Worm (Caenorhabditis elegans): ENCODE results near the gene F46F5.13.

Gene F46F5.13

DNA sequence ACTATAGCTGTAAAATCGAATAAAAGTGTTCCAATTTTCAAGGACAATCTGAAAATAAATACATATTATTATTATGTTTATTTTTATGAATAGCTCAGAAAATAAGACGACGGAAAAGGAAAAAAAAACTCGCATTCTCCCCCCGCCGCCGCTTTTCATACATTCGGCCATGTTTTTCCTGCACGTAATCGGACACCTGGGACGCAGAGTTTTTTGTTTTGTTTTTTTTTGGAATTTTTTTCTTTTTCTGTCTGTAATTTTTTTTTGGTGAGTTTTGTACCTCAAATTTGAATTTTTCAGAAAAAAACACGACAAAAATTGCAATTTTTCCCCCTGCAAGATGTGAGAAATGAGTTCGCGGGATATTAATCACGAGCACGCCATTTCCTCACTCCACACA, 32.9 kb upstream of the F46F5.13 start, which contains the start of gene C08G5.6:
Gene C08G5.6 (plus strand): TSS at position 301 of the 400 bp plus-strand sequence.
- TF ChIP-seq ztf-23 (GFP tag; IDR thresholded peaks at IDR 0.05) (no peak), T22C8.4 (GFP tag; IDR thresholded peaks at IDR 0.05) (no peak), klf-2 (GFP tag; conservative IDR thresholded peaks at IDR 0.05) (no peak), flt-1 (GFP tag; IDR thresholded peaks at IDR 0.05) (no peak), cog-1 (tag; optimal IDR thresholded peaks at IDR 0.05) (no peak), med-1 (GFP tag; optimal IDR thresholded peaks at IDR 0.05; ENCODE audit: insufficient read depth) (no peak), ztf-29 (GFP tag; IDR thresholded peaks at IDR 0.05) (no peak)

DNA sequence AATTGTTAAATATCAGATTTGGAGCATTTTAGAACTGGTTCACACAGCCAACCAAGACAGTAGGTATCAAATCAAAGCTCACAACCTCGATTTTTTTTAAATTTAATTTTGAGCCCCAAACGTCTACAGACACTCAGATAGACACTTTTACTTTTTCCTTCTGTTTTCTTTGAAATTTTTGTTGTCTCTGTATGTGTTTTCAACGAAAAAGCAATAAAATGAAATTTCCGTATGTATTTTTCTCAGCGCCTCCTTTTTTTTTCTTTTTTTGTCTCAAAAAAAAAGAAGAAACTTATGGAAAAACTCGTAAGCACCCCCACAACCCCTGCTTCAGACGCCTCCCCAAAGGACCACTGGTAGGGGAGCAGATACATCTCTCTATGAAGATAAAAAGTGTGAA, 29.3 kb upstream of the F46F5.13 start:
- TF ChIP-seq flt-1 (GFP tag; IDR thresholded peaks at IDR 0.05): no peak
- no peak for TF ChIP-seq ztf-23 (GFP tag; IDR thresholded peaks at IDR 0.05)
- TF ChIP-seq tab-1 (GFP tag; IDR thresholded peaks at IDR 0.05): no peak

DNA sequence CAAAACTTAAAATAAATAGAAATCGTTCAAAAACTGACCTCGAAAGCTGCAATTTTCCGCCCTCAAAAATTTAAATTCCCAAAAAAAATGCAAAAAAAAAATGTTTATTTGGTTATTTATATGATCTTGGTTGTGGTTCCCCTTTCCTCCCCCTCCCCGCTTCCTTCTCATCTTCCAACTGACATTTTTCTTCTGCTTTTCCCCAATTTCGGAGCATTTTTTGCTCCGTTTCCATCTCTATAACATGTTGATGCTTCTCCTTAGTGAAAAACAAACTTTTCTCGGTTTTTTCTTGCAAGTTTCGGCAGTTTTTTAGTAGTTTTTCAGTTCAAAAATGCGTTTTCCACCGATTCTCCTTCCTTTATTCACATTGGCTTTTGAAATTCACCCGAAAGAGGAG, 28.1 kb upstream of the F46F5.13 start, which contains the start of gene Y39F10A.1:
Gene Y39F10A.1 (plus strand): TSS at position 301 of the 400 bp plus-strand sequence.
- TF ChIP-seq ztf-29 (GFP tag; IDR thresholded peaks at IDR 0.05) (no peak), med-1 (GFP tag; optimal IDR thresholded peaks at IDR 0.05; ENCODE audit: insufficient read depth) (no peak), flt-1 (GFP tag; IDR thresholded peaks at IDR 0.05) (no peak), cog-1 (tag; optimal IDR thresholded peaks at IDR 0.05) (no peak), T22C8.4 (GFP tag; IDR thresholded peaks at IDR 0.05) (no peak), tab-1 (GFP tag; IDR thresholded peaks at IDR 0.05) (no peak), klf-2 (GFP tag; conservative IDR thresholded peaks at IDR 0.05) (no peak), ref-1 (GFP tag; conservative IDR thresholded peaks at IDR 0.05) (no peak), ztf-23 (GFP tag; IDR thresholded peaks at IDR 0.05) (no peak)

DNA sequence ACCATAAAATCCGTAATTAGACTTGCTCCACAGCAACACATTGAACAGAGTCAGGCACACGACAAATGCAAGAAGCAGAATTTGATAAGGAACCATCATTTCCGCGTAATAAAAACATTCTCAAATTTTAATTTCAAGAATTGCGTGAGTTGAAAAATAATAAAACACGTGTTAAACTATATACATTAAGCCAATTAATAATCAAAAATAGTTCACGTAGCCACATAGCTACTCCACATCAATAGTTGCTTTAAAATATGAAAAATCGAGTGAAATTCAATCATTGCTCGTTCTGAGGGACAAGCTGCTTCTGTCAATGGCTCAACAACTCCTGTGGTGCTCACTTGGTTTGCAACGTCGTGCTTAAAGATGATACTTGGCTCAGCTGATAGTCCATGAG, 20.2 kb upstream of the F46F5.13 start, which contains the start of gene Y39F10A.3:
Gene Y39F10A.3 (minus strand): TSS at position 101 of the 400 bp plus-strand sequence.
- TF ChIP-seq med-1 (GFP tag; optimal IDR thresholded peaks at IDR 0.05; ENCODE audit: insufficient read depth): no peak
- TF ChIP-seq klf-2 (GFP tag; conservative IDR thresholded peaks at IDR 0.05): no peak
- no peak for TF ChIP-seq ztf-29 (GFP tag; IDR thresholded peaks at IDR 0.05)
- no peak for TF ChIP-seq cog-1 (tag; optimal IDR thresholded peaks at IDR 0.05)
- no peak for TF ChIP-seq tab-1 (GFP tag; IDR thresholded peaks at IDR 0.05)
- TF ChIP-seq ref-1 (GFP tag; conservative IDR thresholded peaks at IDR 0.05): no peak
- no peak for TF ChIP-seq flt-1 (GFP tag; IDR thresholded peaks at IDR 0.05)
- TF ChIP-seq T22C8.4 (GFP tag; IDR thresholded peaks at IDR 0.05): no peak
- no peak for TF ChIP-seq ztf-23 (GFP tag; IDR thresholded peaks at IDR 0.05)

DNA sequence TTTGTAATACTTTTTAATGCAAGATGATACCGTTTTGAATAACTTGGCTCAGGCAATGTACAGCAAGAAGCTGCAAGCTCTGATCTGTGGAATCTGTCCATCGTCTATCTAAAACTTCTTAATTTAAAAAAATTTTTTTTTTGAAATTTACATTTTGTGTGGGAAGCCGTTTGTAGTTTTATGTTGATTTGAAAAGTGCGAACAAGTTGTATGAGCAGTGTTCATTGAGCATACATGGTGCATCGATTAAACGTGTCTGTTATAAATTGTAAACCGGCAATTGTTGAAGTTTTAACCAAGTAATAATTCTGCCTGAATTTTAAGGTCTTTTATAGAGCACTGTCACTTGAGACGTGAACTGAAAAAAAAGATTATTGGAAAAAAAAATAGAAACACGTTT, 19.6 kb upstream of the F46F5.13 start, which contains the start of gene Y39F10A.6:
Gene Y39F10A.6 (minus strand): TSS at position 101 of the 400 bp plus-strand sequence.
- no peak for TF ChIP-seq ztf-23 (GFP tag; IDR thresholded peaks at IDR 0.05)

DNA sequence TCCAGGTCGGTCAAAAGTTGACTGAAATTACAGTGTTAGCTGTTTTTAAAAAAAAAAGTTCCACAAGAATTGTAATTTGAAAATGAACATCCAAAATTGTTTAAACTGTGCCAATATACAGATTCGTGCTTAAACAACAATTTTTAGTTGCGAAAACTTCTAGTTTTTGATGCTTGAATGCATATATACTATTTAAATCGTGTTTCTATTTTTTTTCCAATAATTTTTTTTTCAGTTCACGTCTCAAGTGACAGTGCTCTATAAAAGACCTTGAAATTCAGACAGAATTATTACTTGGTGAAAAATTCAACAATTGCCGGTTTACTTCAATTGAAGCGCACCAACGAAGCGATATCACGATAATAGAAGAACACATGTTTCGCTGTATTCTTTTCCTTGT, 16.2 kb upstream of the F46F5.13 start, which contains the start of gene F46F5.16:
Gene F46F5.16 (plus strand): TSS at position 301 of the 400 bp plus-strand sequence.
- TF ChIP-seq flt-1 (GFP tag; IDR thresholded peaks at IDR 0.05): no peak
- TF ChIP-seq T22C8.4 (GFP tag; IDR thresholded peaks at IDR 0.05): no peak
- TF ChIP-seq ref-1 (GFP tag; conservative IDR thresholded peaks at IDR 0.05): no peak
- no peak for TF ChIP-seq klf-2 (GFP tag; conservative IDR thresholded peaks at IDR 0.05)
- TF ChIP-seq med-1 (GFP tag; optimal IDR thresholded peaks at IDR 0.05; ENCODE audit: insufficient read depth): no peak
- no peak for TF ChIP-seq tab-1 (GFP tag; IDR thresholded peaks at IDR 0.05)
- no peak for TF ChIP-seq ztf-29 (GFP tag; IDR thresholded peaks at IDR 0.05)
- no peak for TF ChIP-seq cog-1 (tag; optimal IDR thresholded peaks at IDR 0.05)
- no peak for TF ChIP-seq ztf-23 (GFP tag; IDR thresholded peaks at IDR 0.05)

DNA sequence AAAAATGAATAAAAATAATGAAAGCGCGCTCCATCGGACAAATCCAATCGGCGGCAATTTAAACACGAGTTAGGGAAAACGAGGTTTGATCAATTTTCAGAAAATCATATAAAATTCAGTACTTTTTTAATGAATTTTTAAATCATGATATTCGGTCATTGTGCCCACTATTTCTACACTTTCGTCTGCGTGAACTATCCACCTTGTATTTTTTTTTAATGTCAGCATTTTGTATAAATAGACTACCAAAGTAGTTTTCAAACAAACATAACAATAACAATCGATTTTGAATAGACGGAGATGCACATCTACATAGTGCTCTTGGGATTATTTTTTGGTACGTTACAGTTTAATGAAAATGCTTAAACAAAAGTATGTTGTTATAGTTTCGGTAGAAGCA, 15.0 kb upstream of the F46F5.13 start, which contains the start of gene F46F5.15:
Gene F46F5.15 (plus strand): TSS at position 301 of the 400 bp plus-strand sequence.
- no peak for TF ChIP-seq ztf-29 (GFP tag; IDR thresholded peaks at IDR 0.05)
- no peak for TF ChIP-seq med-1 (GFP tag; optimal IDR thresholded peaks at IDR 0.05; ENCODE audit: insufficient read depth)
- no peak for TF ChIP-seq cog-1 (tag; optimal IDR thresholded peaks at IDR 0.05)
- no peak for TF ChIP-seq klf-2 (GFP tag; conservative IDR thresholded peaks at IDR 0.05)
- no peak for TF ChIP-seq ref-1 (GFP tag; conservative IDR thresholded peaks at IDR 0.05)

DNA sequence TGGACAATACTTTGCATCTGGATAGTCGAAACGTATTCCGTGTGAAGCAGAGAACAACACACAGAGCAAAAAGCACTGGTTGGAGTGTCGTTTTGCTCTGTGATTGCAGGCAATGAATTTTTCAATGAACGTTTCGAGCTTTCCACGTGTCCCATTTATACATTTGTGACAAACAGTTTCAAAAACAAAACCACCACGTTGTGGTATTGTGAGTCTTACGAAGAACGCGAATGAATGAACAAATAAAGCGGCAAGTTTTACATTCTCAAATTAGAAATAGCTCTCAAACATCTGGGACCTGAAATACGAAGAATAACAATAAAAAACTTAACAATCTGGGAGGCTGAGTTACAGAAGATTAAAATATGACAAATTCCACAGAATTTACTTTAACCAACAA, 11.3 kb upstream of the F46F5.13 start, which contains the start of gene F46F5.1:
Gene F46F5.1 (minus strand): TSS at position 101 of the 400 bp plus-strand sequence.
- no peak for TF ChIP-seq T22C8.4 (GFP tag; IDR thresholded peaks at IDR 0.05)
- no peak for TF ChIP-seq ztf-23 (GFP tag; IDR thresholded peaks at IDR 0.05)
- no peak for TF ChIP-seq tab-1 (GFP tag; IDR thresholded peaks at IDR 0.05)
- TF ChIP-seq med-1 (GFP tag; optimal IDR thresholded peaks at IDR 0.05; ENCODE audit: insufficient read depth): no peak
- no peak for TF ChIP-seq ztf-29 (GFP tag; IDR thresholded peaks at IDR 0.05)
- TF ChIP-seq ref-1 (GFP tag; conservative IDR thresholded peaks at IDR 0.05): no peak
- TF ChIP-seq flt-1 (GFP tag; IDR thresholded peaks at IDR 0.05): no peak
- TF ChIP-seq klf-2 (GFP tag; conservative IDR thresholded peaks at IDR 0.05): no peak
- TF ChIP-seq cog-1 (tag; optimal IDR thresholded peaks at IDR 0.05): no peak

DNA sequence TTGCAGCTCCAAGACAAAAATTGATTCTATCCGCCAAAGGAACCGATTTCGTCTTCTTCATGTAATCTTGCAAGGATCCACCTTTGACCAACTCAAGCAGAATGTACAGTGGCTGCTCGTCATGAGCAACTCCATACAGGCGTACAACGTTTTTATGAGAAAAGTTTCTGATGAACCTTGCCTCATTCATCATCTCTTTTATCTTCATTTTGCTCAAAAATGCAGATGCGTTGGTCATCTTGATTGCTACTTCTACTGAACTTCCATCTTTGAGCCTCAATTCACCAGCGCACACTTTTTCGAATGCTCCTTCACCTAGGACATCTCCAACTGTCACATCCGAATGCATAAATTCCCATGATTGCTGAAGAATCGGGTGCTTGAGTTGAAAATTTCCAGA, 6.2 kb upstream of the F46F5.13 start:
- TF ChIP-seq ztf-23 (GFP tag; IDR thresholded peaks at IDR 0.05) (no peak), med-1 (GFP tag; optimal IDR thresholded peaks at IDR 0.05; ENCODE audit: insufficient read depth) (no peak), cog-1 (tag; optimal IDR thresholded peaks at IDR 0.05) (no peak), klf-2 (GFP tag; conservative IDR thresholded peaks at IDR 0.05) (no peak), ztf-29 (GFP tag; IDR thresholded peaks at IDR 0.05) (no peak), tab-1 (GFP tag; IDR thresholded peaks at IDR 0.05) (no peak), ref-1 (GFP tag; conservative IDR thresholded peaks at IDR 0.05) (no peak), flt-1 (GFP tag; IDR thresholded peaks at IDR 0.05) (no peak), T22C8.4 (GFP tag; IDR thresholded peaks at IDR 0.05) (no peak)

DNA sequence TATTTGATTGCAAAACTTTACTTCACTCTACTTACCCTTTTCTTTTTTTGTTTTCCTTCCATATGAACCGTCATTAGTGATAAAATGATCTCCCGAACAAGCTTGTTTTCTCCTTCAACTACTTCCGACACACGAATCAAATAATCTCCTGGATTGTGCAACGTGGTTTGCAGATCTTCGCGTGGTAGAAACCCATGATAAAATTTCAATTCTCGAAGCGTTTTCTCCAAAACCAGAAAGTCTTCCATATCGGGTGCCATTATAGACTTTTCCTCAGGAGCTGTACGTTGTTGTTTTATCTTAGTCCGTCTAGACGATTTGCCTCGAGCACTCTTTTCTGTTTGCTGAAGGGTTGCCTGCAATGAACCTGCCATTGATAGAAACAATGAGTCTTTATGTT, 5.7 kb upstream of the F46F5.13 start:
- TF ChIP-seq ztf-29 (GFP tag; IDR thresholded peaks at IDR 0.05) (no peak), T22C8.4 (GFP tag; IDR thresholded peaks at IDR 0.05) (no peak), ref-1 (GFP tag; conservative IDR thresholded peaks at IDR 0.05) (no peak), cog-1 (tag; optimal IDR thresholded peaks at IDR 0.05) (no peak), tab-1 (GFP tag; IDR thresholded peaks at IDR 0.05) (no peak), ztf-23 (GFP tag; IDR thresholded peaks at IDR 0.05) (no peak), klf-2 (GFP tag; conservative IDR thresholded peaks at IDR 0.05) (no peak), flt-1 (GFP tag; IDR thresholded peaks at IDR 0.05) (no peak), med-1 (GFP tag; optimal IDR thresholded peaks at IDR 0.05; ENCODE audit: insufficient read depth) (no peak)
